Fruit fly (Drosophila melanogaster) whole organism, adult: ENCODE data around the gene Tango6.

Source experiments
- CG14711 ChIP-seq: fragments of 200-800 bp; sonication (Bioruptor generic); optimal IDR thresholded peaks from 2 replicates; lab custom pipeline; 2018; ENCODE audit warnings: missing biosample characterization, mild to moderate bottlenecking, missing genetic modification characterization, moderate library complexity
- CG7101 ChIP-seq: fragments of 200-800 bp; sonication (Bioruptor generic); optimal IDR thresholded peaks from 2 replicates; lab custom pipeline; 2018; ENCODE audit warnings: missing biosample characterization, mild to moderate bottlenecking, missing genetic modification characterization, moderate library complexity
- kay ChIP-seq: fragments of 200-800 bp; sonication (Bioruptor generic); peaks from one replicate; lab custom pipeline; 2016; ENCODE audit warnings: missing biosample characterization, missing genetic modification characterization, borderline replicate concordance
- toe ChIP-seq: fragments of 200-800 bp; sonication (Bioruptor generic); optimal IDR thresholded peaks from 2 replicates; lab custom pipeline; 2016; ENCODE audit warnings: missing biosample characterization, missing genetic modification characterization

DNA sequence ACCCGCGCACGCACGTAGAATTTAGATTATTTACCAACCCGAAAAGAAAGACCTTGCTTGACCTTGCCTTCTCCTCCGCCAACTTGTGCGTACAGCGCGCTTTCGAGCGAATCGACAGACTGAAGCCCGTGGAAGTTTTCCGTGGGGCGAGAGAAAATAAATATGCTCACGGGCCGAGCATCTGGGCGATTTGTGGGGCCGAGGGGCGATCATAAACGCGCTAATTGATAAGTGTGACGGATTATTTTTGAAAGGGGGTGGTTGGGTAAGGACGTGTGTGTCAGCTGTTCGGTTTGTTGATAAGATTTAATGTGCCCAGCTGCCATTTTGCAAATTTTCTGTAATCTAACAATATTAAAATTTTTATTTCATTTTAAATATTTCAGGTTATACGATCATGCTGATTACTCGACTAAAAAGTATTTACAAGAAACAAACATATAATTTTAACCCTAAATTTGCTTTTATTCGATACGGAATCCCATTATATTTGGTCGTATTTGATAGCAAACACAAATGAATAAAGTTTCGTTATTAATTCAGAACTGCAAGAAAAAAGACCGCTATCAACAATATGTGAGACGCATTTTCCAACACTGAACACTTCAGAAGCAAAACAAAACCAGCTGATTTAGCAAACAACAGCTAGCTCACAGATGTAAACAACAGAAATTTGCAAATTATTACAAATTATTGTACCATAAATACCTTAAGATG lies 5.4 kb downstream of the Tango6 start, which contains the start of the genes L2HGDH and CG10431:
- TF ChIP-seq kay (GFP tag; lab: Kevin White, UChicago): no peak
- peak; percentile 68 for TF ChIP-seq CG14711 (tag; lab: Kevin White, UChicago)
- peak; percentile 78 for TF ChIP-seq CG7101 (tag; lab: Kevin White, UChicago)
- TF ChIP-seq toe: peak; percentile 83
